Worm (Caenorhabditis elegans): ENCODE results near the gene flh-2.

- TF ChIP-seq nhr-12 (tag; optimal IDR thresholded peaks at IDR 0.05), result no peak
- no peak for TF ChIP-seq crh-2 (tag; optimal IDR thresholded peaks at IDR 0.05)
- no peak for TF ChIP-seq unc-62 (GFP tag; optimal IDR thresholded peaks at IDR 0.05)
- TF ChIP-seq snpc-4 (tag; optimal IDR thresholded peaks at IDR 0.05), result no peak
- no peak for TF ChIP-seq nhr-129 (tag; optimal IDR thresholded peaks at IDR 0.05)
- no peak for TF ChIP-seq nhr-21 (tag; optimal IDR thresholded peaks at IDR 0.05)
- TF ChIP-seq lin-13 (GFP tag; optimal IDR thresholded peaks at IDR 0.05), result no peak
- TF ChIP-seq aly-2 (tag; optimal IDR thresholded peaks at IDR 0.05), result no peak
- TF ChIP-seq ama-1 (optimal IDR thresholded peaks at IDR 0.05), result no peak
- no peak for TF ChIP-seq fos-1 (tag; optimal IDR thresholded peaks at IDR 0.05)
- TF ChIP-seq mdl-1 (tag; optimal IDR thresholded peaks at IDR 0.05), result no peak
Observed at ce11 chrIII:4983961-4984360, 32.0 kb downstream of the flh-2 start.
